Fruit fly (Drosophila melanogaster) whole organism, larva: Measurements from ENCODE around the gene Lrp4.

ENCODE experiments used
- noc ChIP-seq: fragments of 200-800 bp; sonication (Bioruptor generic); optimal IDR thresholded peaks from 3 replicates; lab custom pipeline; 2019; ENCODE audit warnings: missing biosample characterization, mild to moderate bottlenecking, missing genetic modification characterization, moderate library complexity

Gene Lrp4

DNA sequence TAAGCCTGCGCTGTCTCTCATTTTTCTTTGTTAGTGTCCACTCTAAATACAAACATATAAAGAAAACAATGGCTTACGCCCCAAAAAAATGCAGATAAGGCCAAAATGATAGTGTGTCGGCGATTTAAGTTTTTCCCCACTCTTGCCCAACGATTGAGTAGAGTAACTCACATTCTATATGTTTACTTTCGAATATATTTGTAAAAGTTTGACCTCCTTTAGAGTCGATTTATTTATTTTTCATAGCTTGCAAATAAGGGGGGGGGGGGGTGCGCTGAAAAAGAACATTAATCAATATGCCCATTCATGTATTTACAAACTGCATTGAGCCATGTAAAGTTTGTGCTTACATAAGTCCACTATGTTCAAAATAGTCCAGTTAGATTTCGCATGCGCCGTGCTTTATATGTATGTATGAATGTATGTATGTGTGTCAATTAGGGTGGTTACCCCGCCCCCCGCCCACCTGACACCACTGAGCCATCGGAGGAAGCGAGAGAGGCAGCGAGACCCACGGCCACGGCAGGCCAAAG lies 16.9 kb upstream of the Lrp4 start:
- no peak for TF ChIP-seq noc (tag; lab: Kevin White, UChicago)

DNA sequence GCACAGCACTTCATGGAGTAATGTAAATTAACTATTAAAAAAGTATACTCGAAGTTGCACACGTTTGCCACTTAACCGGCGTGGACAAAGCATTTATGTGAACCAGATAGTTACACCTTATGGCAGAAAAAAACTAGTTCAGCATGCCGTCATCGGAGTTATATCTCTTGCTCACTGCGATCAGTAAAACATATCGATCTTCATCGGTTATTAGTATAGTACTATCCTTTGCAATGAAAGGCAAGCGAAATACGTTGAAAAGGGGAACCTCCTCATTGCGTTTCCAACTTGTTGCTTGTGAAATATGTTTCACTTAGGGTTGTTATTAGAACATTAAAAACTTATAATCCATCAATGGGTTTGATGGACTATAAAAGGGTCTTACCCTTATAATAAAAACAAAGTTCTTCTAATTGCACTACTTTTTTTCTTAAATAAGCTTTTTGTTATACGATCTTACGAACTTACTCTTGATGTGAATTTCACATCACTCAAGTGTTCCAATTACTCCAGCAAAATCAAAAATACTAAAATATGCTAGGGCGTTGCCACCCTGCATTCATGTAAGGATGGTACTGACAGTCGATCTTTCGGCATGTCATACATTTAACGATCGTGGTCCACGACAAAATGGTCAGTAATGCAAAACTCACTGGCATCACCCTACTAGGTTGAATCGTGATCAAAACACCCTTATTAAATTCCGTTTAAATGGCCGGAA lies 946 bp upstream of the Lrp4 start, which contains the start of gene CycD:
Gene CycD, minus strand, starts transcription at position 113 of the 721 bp plus-strand sequence.
- TF ChIP-seq noc (tag; lab: Kevin White, UChicago), result no peak

DNA sequence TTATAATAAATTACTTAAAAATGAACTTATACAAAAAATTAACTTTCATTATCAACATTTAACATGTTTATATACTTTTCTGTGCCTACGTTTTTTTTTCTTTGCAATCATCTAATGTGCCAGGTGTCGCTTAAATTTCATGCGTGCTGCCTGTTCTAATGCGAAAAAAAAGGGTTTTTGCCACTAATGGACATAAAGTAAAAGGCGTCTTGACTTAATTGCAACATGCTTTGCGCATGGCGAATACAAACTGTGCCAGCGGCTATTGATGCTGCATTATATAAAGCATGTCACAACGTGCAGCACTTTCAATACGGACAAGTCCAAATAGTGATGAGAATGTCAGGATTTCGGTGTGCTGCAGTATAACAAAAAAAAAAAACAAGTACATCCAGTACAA lies 11.0 kb downstream of the Lrp4 start, which contains the start of gene CG8916:
Gene CG8916, plus strand, starts transcription at position 301 of the 400 bp plus-strand sequence.
- no peak for TF ChIP-seq noc (tag; lab: Kevin White, UChicago)

DNA sequence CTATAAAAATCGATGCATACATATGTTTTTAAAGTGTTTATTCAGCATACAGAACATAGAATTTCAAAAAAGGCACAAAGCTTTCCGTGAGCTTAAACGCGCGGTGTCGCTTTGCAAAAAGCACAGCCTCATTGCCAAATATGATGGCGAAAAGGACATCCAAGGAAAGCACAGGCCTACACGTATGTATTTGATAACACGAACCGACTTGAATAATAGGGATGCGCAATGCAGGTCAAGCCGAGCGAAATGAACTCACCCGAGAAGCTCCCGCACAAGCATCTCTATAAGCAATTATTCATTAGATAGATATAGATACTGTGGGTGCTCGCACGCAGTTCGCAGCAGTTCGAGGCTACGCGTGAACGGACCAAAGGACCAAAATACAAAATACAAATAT lies 14.1 kb downstream of the Lrp4 start, which contains the start of gene Lcch3:
Gene Lcch3, plus strand, starts transcription at position 301 of the 400 bp plus-strand sequence.
- no peak for TF ChIP-seq noc (tag; lab: Kevin White, UChicago)

DNA sequence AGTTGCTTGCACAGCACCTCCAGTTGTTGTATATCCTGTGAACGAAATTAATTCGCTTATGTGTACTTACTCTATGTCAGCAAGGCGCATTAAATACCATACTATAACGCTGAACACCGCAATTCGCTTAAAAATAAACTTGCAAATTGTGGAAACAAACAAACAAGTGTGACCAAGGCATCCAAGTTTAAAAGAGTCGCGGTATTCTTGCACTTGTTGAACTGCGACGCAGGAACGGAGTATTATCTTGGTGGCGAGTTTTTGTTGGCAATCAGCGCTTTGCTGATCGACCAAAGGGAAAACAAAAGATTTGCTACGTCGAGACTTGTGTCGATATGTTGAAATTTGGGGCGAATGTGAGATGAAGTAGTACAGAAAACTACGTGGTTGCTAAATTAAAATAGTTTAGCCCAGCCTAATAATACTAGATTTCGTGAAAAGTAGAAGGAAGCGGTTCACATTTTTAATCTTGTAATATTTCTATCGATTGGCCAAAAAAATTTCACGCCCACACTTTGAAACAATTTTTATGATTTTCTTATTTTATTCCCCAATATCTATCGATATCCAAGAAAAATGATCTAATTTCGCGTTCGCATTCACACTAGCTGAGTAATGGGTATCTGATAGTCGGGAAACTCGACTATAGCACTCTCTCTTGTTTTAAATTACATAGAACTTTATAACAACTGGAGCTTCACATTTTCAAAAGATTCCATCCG lies 23.0 kb downstream of the Lrp4 start, which contains the start of gene Ranbp16:
Gene Ranbp16, minus strand, starts transcription at position 364 of the 722 bp plus-strand sequence.
- TF ChIP-seq noc (tag; lab: Kevin White, UChicago), result no peak

DNA sequence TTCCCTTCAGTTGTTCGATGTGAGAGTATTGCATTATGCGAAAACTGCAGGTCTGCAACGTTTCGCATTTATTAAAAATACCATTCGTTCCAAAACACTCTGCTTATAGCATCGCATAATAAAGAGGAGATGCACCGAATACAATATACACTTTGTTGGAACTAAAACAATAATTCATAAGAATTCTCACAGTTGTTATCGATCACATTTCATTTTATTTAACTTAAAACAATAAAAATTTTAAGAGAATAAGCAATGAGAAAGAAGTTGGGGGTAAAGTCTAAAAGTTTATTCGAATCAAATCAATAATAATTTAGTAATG lies 23.5 kb downstream of the Lrp4 start:
- TF ChIP-seq noc (tag; lab: Kevin White, UChicago), result no peak

DNA sequence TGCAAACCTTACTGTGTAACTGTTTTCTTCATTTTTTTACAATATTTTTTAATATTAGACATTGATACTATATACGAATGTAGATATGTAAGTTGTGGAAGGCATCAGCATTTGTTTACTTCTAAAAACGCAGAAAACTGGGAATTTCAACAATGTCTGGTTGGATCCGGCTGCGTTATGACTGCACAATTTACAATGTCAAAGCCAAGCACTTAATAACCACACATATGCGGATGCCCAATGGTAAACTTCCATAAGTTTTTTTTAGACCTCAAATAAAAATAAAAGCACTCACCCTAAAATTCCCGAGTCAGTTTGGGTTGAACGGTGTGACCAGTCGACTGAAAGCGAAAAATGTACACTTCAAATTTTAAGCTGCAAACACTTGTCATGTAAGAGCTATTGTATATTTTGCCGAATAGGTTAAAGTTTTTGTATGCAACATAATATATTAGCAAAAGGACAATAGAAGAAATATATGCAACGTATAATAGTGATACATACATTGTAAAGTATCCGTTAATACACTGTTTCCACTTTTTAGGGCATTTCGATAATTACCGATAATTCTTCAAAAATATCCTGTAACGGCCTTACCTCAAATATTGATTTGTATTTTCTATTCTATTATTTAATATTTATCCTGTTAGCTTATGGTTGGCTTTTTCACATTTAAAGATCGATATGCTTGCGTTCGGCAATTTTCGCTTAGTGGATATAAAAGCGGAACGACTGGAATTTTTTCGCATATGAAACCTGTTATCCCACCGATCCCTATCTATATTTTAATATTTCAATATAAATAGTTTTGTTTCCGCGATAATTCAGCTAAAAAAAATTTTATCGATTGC lies 29.7 kb downstream of the Lrp4 start, which contains the start of gene Stim:
Gene Stim, minus strand, starts transcription at position 347 of the 851 bp plus-strand sequence.
- no peak for TF ChIP-seq noc (tag; lab: Kevin White, UChicago)

DNA sequence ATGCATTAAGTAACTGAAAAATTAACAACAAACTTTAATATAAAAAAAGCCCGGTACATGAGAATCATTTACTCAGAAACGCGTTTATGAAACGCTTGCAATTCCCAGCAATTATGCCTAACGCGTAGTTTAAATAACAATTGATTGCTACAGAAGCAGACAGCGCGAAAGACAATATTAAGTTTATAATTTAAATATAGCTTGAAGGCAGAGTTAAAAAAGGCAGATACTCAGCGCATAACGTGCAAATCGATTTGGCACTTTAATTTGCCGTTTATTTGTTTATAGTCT lies 30.2 kb downstream of the Lrp4 start, which contains the start of gene CG8924:
Gene CG8924, plus strand, starts transcription at position 122 of the 291 bp plus-strand sequence.
- TF ChIP-seq noc (tag; lab: Kevin White, UChicago), result no peak

DNA sequence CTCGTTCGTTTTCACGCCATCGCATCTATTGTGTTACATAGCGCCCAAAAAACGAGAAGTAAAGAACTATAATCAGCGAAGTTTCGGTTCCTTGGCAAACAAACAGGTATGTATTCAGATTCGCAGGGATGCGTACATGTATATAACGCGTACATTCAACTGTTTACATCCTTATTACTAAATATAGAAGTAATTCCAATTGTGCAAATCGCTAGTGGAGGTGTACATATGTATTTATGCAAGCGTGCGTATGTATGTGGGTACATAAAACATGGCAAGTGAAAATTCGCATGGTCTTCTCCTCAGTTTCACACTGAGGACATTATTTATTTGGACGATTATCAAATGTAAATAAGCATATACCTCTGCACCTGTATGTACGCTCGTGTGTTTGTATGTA lies 30.9 kb downstream of the Lrp4 start:
- TF ChIP-seq noc (tag; lab: Kevin White, UChicago), result no peak

DNA sequence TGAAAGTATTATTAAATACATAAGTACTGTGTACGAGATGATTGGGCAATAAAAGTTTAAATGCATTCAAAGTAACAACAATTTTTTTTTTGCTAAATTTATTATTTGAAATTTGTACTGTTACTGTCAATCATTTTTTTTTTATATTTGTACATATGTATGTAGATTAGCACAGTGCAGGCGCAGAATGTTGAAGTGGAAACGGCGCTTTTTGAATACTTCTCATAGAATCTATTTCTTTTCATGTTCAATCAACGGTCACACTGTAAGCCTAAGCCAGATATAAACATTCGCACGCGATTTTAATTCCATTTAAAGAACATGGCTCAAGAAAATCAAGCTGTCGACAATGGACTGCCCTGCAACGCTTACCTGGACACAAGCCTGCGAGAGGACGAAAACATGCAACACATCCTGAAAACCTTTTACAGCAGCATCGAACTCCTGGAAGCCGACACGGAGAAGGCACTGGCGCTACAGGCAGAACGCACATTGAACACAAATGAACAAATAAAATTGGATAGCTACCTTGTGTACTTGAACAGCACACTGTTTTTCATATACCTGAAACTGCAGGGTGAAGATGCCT lies 34.2 kb downstream of the Lrp4 start, which contains the start of gene Rrp47:
Gene Rrp47, plus strand, starts transcription at position 163 of the 589 bp plus-strand sequence.
- TF ChIP-seq noc (tag; lab: Kevin White, UChicago), result no peak

DNA sequence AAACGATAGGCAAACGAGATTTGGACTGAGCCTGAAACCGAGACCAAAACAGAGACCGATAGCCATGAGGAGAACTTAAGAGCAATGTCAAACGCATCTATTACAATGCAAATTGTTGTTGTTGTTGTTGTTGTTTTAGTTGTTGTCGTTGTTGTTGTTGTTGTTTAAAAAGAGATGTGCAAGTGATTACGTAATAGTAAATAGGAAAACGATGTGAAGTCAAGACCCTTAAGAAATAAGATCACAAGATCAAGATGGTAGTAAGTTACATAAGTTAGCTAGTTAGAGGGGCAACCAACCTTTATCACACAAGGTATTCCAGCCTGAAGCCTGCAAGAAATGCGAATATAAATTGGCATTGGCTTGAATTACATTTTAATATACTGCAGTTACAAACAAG lies 39.4 kb downstream of the Lrp4 start:
- TF ChIP-seq noc (tag; lab: Kevin White, UChicago), result no peak

DNA sequence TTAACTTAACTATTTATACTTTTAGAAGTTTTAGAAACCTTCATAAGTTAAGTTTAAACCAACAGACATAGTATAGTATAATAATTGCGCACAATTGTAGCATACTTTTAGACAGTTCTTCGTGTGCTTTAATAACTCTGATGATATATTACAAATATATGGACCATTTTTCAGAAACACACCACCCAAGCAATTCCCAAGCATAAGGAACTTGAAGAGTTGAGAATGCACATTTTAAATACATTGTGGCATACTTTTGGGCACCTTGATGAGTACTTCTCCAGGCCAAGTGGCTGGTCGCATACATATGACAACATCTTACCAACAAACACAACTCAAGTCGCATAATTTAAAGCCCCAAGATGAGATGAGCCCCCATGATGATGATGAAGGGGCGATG lies 58.9 kb downstream of the Lrp4 start:
- TF ChIP-seq noc (tag; lab: Kevin White, UChicago), result no peak
